Fruit fly (Drosophila melanogaster) whole organism, larva: Measurements from ENCODE around the gene CG46435.

Source experiments
- noc ChIP-seq: fragments of 200-800 bp; sonication (Bioruptor generic); optimal IDR thresholded peaks from 3 replicates; lab custom pipeline; 2019; ENCODE audit warnings: missing biosample characterization, mild to moderate bottlenecking, missing genetic modification characterization, moderate library complexity

The CG46435 gene

DNA sequence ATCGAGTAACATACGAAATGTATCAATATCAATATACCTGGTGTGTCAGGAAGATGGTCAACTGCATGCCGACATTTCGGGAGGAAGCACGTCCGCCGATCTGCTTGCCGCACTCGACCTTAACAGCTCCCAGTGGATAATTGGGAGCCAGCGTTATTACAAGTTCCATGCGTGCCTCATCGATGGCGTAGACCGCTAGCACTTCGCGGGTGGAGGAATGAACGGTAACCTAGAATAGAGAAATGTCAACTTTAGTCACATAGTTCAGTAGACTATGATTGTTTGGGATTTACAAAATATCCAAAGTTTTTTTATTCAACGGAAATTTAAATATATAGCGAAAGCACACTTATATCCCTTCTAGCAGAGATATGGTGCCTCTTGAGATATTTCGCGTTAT lies at the start of gene CG46435, which contains the start of gene Rcd7:
CG46435 (plus strand) TSS at position 301 of the 400 bp plus-strand sequence.
Rcd7 (plus strand) TSS at position 301 of the 400 bp plus-strand sequence.
- no peak for TF ChIP-seq noc (tag; lab: Kevin White, UChicago)

DNA sequence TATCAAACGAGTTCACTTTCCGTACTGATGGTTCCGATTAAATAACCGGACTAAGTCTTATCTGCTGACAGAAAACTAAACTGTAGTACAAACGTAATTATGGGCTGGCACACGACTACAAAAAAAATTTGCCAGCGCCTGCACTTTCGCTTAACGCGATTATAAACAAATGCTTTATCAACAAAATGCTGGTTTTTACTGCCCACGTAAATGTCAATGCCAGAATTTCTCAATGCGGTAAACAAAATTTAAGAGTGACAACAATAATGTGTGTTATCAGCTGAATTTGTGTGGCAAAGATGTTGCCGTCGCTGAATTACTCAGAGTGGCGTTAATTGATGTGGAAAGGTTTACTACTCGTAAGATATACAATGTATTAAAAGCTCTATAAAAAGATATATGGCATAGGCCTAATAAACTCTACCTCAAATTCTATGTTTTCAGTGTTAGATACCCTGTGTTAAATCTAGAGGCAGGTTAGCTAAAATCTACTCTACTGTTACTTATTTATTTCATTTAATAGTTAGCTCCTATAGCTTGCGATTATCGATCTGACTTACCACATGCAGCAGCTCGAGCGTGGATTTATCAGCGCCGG lies 48.8 kb upstream of the CG46435 start:
- TF ChIP-seq noc (tag; lab: Kevin White, UChicago): peak; percentile 40

DNA sequence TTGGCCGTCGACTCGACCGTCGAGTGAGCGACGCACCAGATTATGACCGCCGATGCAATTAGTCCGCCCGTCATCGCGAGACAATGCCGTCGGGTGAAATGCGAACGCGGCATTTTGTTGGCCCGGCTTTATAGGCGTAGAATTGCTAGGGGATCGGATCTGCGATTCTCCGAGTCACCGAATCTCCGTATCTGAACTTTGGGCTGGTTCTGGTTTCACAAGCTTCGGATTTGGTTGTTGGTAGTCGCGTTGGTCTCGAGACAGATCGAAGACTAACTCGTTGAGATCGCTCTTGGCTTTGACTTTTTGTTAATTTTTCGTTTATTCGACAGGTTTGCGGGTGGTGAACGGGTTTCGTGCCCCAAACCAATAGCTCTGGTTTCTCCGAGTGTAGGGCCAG lies 48.3 kb upstream of the CG46435 start:
- no peak for TF ChIP-seq noc (tag; lab: Kevin White, UChicago)

DNA sequence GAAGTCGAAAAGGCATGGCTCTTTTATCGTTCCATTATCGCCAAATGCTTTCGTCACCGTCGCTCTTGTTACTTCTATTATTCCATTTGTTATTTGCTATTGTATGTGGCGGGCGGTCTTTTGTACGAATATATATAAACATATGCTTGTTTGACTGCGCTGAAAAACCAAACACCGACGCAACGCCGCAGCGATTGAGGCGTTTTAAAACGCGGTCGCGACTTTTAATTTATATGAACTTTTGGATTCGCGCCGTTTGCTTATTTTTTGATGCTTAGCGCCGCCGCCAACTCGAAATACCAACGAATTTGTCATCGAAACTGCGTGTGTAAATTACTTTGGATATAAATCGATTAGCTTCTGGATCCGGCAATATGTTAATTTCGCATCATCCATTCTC lies 47.8 kb upstream of the CG46435 start:
- no peak for TF ChIP-seq noc (tag; lab: Kevin White, UChicago)

DNA sequence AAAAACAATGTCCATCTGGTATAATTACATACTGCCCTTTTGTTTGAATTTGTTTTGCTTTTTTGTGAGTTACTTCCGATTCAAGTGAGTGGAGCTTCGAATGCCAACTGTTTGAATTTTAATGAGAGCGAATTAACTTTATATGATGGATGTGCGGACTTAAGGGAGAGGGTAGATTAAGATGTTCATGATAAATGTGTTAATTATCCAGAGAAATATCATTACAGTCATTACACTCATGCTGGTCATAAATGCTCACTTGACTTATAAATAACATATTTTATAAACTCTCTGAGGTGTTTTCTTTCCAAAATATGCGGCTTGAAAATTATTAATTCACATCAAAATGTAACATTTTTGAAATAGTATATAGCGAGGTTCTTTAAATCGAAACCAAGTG lies 47.3 kb upstream of the CG46435 start, which contains the start of gene CG9449:
CG9449 (minus strand) TSS at position 101 of the 400 bp plus-strand sequence.
- TF ChIP-seq noc (tag; lab: Kevin White, UChicago): no peak

DNA sequence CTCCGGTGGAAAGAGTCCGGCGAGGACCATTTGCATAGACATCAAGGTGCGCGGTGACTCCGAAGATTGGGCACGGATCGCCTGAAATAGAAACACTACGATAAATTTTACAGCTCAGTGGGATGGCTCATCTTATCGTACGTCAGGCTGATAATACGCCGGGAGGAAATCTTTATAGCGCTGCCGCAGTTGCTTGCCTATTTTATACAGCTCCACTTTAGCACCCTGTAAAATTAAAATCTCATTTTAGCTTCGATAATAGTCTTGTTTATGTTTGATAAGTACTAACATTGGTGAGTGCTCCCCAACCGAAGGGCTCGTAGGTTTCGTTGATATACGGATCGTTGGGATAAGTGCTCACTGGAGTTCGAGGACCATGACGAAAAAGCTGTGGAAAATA lies 45.6 kb upstream of the CG46435 start:
- TF ChIP-seq noc (tag; lab: Kevin White, UChicago): no peak

DNA sequence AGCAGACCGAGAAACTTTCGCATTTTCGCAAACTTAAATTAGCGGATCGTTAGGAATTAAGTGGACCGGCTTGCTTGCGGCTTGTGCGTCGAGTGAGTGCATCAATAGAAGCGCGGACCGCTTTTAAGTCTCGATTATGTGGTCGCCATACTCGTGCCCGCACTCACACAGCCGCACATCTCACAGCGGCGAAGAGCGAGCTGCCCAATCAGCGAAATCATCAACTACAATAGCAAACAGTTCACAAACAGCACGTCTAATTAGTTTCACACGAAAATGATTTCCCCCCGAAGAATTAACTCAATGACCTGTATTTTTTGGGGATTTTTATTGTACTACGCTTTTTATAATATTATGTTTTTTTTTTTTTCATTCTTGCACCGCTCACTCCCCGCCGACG lies 44.2 kb upstream of the CG46435 start, which contains the start of gene CG9451:
CG9451 (minus strand) TSS at position 101 of the 400 bp plus-strand sequence.
- peak; percentile 20 for TF ChIP-seq noc (tag; lab: Kevin White, UChicago)

DNA sequence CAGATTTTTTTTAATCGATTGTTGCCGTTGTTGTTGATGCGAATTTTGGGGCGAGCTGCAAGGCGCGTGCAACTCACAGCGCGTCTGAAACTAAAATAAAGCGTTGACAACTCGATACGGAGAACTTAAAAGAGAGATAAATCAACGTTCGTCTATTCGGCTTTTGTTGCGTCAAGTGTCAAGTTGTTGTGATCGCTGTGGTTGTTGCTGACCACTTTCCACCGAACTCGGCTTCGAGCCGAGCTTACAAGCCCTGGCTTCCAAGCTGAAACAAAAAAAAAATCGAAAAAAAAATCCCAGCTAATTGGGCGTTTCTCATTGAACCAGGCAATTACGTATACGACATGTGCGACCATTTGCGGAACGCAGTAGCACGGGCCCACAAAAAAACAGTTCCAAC lies 41.1 kb upstream of the CG46435 start, which contains the start of gene CG9452:
CG9452 (minus strand) TSS at position 101 of the 400 bp plus-strand sequence.
- TF ChIP-seq noc (tag; lab: Kevin White, UChicago): no peak

DNA sequence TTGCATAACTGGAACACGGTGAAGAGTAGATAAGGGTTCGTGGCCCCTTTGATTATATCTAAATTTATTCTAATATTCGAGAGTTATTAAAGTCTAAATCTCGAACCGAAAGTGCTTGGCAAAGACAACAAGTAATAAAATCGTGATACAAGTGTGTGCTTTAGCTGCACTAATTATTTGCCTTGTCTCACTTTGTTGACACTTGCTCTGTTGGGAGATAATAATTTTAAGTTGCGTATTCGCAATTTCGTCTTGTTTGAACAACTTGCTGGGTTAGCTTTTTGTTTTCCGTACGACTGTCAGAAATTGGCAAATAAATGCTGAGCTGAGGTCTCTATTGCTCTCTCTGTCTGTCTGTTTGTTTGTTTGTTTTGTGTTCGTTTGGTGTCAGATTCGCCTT lies 40.2 kb upstream of the CG46435 start:
- TF ChIP-seq noc (tag; lab: Kevin White, UChicago): peak; percentile 71

DNA sequence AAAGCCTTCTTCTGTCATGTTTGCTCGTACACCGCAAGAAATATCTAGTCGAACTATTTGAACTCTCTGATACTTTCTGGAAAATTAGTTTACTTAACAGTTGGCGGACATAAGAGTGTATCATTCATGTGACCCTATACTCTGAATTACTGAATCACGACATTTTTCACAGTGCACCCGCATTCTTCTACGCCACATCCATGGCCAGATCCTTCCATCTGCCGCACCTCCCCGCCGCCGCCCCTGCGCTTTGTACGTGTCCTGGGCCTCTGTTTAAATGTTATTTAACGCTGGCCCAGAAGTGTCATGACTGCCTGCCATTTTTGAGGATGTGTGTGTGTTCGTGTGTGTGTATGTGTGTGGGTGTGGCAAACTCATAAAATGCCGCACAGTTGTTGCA lies 32.2 kb upstream of the CG46435 start:
- TF ChIP-seq noc (tag; lab: Kevin White, UChicago): no peak

DNA sequence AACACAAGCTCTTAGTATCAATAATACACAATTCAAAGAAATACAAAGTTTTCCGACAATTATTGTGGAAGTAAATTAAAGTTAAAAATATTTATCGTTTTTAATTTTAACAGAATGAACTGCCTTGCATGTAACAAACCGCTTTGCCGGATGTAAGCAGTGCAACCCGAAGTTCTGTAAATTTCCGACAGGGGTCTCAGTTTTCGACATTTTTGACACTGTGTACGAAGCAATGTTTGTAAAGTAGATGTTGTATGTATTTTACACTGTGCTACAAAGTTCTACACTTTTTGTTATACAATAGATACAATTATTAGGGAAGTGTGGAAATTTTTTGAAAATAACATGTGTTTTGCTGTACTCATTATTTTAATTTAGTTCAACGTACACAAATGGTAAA lies 28.4 kb upstream of the CG46435 start:
- TF ChIP-seq noc (tag; lab: Kevin White, UChicago): no peak

DNA sequence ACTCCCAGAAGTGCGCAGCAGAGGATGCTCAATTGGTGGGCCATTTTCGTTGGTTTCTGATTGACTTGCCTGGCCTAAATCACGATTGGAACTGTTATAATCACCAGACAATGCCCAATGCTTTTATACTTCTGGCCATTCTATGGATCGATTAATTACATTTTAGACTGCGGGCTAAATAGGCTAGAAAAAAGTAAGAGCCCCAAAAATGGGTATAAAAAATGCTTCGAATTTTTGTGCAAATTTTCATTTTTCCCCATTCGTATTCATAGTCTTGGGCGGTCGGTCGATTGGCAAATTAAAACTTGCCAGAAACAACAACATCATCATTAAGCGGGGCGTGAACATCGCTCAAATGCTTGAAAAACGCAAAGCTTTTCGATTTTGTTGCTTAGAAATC lies 26.7 kb upstream of the CG46435 start, which contains the start of gene Cpr76Ba:
Cpr76Ba (minus strand) TSS at position 101 of the 400 bp plus-strand sequence.
- no peak for TF ChIP-seq noc (tag; lab: Kevin White, UChicago)

DNA sequence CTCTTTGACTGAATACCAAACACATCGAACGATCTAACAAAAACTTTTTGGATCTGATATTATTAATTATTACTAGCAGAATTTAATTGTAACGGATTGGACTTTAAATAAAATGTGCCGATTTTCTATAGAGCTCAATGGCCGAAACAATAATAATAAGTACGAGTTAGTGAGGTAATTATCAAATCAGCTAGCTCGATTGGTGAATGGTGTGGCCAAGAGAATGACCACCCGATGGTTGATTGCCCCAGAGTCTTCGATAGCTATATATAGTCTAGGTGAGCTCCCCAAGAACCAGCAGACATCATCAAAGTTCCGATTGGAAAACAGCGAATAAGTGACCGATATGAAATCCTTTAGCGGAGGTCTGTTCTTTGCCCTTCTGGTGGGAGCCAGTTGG lies 25.6 kb upstream of the CG46435 start, which contains the start of gene Cpr76Bb:
Cpr76Bb (plus strand) TSS at position 301 of the 400 bp plus-strand sequence.
- TF ChIP-seq noc (tag; lab: Kevin White, UChicago): no peak

DNA sequence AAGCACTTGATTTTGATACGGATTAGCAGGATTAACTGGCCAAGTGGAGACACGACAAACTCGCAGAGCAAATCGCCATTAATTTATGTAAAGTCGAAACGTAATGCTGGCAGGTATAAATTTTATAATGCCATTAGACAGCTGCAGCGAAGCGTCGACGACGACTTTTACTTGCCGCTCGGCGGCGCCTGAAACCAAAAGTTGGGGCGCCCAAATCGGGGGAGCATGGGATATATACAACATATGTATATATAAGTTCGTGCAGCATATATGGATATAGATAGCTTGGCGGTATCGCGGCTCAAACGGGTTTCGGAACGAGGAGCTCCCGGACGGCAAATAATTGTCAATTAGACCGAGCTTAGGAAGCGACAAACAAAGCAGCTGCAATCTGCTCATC lies 24.3 kb upstream of the CG46435 start, which contains the start of gene Cpr76Bc:
Cpr76Bc (plus strand) TSS at position 301 of the 400 bp plus-strand sequence.
- TF ChIP-seq noc (tag; lab: Kevin White, UChicago): no peak

DNA sequence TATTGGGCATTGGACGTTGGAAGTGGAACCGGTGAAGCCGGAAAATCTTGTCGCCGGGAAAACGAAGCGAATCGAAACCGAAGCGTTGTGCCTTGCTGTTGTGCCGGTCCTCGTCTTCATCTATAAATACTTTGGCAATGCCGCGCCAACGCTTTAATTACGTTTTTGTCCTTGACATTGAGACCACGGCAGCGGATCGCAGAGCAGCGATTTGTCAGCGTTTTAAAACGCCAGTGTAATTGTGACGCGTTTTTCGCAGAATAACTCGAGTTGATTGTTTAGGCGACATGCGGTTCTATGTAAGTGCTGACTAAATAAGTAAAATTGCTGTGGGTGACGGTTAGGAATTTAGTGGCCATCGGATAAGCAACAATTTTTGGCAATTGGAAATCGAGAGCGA lies 23.8 kb upstream of the CG46435 start:
- no peak for TF ChIP-seq noc (tag; lab: Kevin White, UChicago)

DNA sequence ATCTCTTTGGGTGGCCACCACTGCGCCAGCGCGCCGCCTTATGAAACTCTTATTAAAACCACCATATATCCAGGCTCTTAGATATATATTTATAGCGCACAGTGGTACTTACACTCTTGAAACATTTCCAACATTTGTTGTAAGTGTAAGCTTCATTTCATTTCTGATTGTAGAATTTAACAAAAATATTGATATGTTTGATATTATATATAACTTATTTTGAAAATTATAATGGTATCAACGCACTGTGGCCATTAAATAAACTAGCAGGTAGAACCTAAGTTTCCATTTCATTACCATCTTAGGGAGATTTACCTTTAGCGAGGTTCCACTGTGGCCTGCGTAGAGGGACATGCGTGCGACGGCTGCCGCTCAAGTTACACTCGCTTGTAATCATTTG lies 20.2 kb upstream of the CG46435 start:
- no peak for TF ChIP-seq noc (tag; lab: Kevin White, UChicago)

DNA sequence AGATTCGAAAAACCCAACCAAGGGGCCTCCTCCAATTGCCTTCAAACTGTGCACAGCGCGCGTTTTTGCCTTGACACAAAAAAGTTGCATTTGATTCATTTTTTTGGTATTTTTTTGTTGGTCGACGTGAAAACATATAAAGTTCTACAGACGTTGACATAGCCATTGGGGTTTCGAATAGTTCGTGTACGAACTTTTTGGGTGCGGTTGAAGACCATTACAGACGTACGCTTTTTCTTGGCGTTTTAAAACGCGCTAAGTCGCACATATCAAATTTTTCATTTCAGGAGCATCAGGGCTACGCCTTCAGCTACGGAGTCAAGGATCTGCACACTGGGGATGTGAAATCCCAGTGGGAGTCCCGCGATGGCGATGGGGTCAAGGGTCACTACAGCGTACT lies 19.2 kb upstream of the CG46435 start:
- TF ChIP-seq noc (tag; lab: Kevin White, UChicago): no peak
